Worm (Caenorhabditis elegans) whole organism, L2 larva: Measurements from ENCODE around the gene nhr-71.
A peak's percentile ranks its signal among the peaks of the same experiment; 100 is the strongest.

ENCODE experiments used
- C34F6.9 ChIP-seq: fragments of 150-350 bp; optimal IDR thresholded peaks from 2 replicates; lab custom pipeline; 2014; ENCODE audit warnings: missing biosample characterization, missing genetic modification characterization
- F13H6.1 ChIP-seq: sonication (generic microtip); optimal IDR thresholded peaks from 2 replicates; lab custom pipeline; 2016; ENCODE audit warnings: missing genetic modification characterization, missing compliant biosample characterization
- R02D3.7 ChIP-seq: fragments of 150-350 bp; optimal IDR thresholded peaks from 2 replicates; lab custom pipeline; 2014; ENCODE audit warnings: missing biosample characterization, missing genetic modification characterization
- Y55F3AM.14 ChIP-seq: fragments of 200-800 bp; sonication (Bioruptor generic); optimal IDR thresholded peaks from 2 replicates; lab custom pipeline; 2018; ENCODE audit warnings: mild to moderate bottlenecking, missing genetic modification characterization, missing compliant biosample characterization
- alr-1 ChIP-seq: fragments of 150-350 bp; optimal IDR thresholded peaks from 2 replicates; lab custom pipeline; 2014; ENCODE audit warnings: missing biosample characterization, missing genetic modification characterization
- aly-2 ChIP-seq: fragments of 150-350 bp; optimal IDR thresholded peaks from 2 replicates; lab custom pipeline; 2014; ENCODE audit warnings: missing biosample characterization, missing genetic modification characterization
- ama-1 ChIP-seq: fragments of 150-350 bp; optimal IDR thresholded peaks from 2 replicates; lab custom pipeline; 2018; ENCODE audit warnings: inconsistent platforms
- blmp-1 ChIP-seq: sonication (generic microtip); optimal IDR thresholded peaks from 2 replicates; lab custom pipeline; 2017; ENCODE audit warnings: missing genetic modification characterization, mild to moderate bottlenecking, missing compliant biosample characterization, antibody characterized with exemption, moderate library complexity; ENCODE audit not compliant: insufficient read depth
- ceh-16 ChIP-seq: fragments of 150-350 bp; optimal IDR thresholded peaks from 2 replicates; lab custom pipeline; 2014; ENCODE audit warnings: missing biosample characterization, missing genetic modification characterization
- crh-2 ChIP-seq: sonication (generic microtip); optimal IDR thresholded peaks from 2 replicates; lab custom pipeline; 2017; ENCODE audit warnings: missing biosample characterization, missing genetic modification characterization
- egl-27 ChIP-seq: sonication (generic microtip); optimal IDR thresholded peaks from 3 replicates; lab custom pipeline; 2017; ENCODE audit warnings: missing biosample characterization, missing genetic modification reagents, missing genetic modification characterization
- elt-1 ChIP-seq: fragments of 150-350 bp; optimal IDR thresholded peaks from 2 replicates; lab custom pipeline; 2014; ENCODE audit warnings: missing biosample characterization, missing genetic modification characterization
- elt-3 ChIP-seq: sonication (generic microtip); optimal IDR thresholded peaks from 2 replicates; lab custom pipeline; 2017; ENCODE audit warnings: missing biosample characterization, missing genetic modification characterization
- fos-1 ChIP-seq: fragments of 150-350 bp; optimal IDR thresholded peaks from 2 replicates; lab custom pipeline; 2014; ENCODE audit warnings: missing biosample characterization, missing genetic modification characterization
- gmeb-1 ChIP-seq: fragments of 150-350 bp; optimal IDR thresholded peaks from 2 replicates; lab custom pipeline; 2014; ENCODE audit warnings: missing biosample characterization, missing genetic modification characterization
- lin-11 ChIP-seq: fragments of 150-350 bp; sonication (generic microtip); optimal IDR thresholded peaks from 2 replicates; lab custom pipeline; 2014; ENCODE audit warnings: missing biosample characterization, missing genetic modification characterization, inconsistent platforms, mixed read lengths
- lin-13 ChIP-seq: fragments of 150-350 bp; optimal IDR thresholded peaks from 2 replicates; lab custom pipeline; 2014; ENCODE audit warnings: missing biosample characterization, missing genetic modification reagents, missing genetic modification characterization
- lin-39 ChIP-seq: fragments of 150-350 bp; optimal IDR thresholded peaks from 2 replicates; lab custom pipeline; 2014; ENCODE audit warnings: missing biosample characterization, missing genetic modification reagents, missing genetic modification characterization
- lsy-2 ChIP-seq, 2 experiments: fragments of 150-350 bp in 1 of 2; sonication (generic microtip) in 1 of 2; optimal IDR thresholded peaks; 2 replicates each; lab custom pipeline; 2014 to 2017; ENCODE audit warnings: missing biosample characterization in 2 of 2, missing genetic modification characterization in 2 of 2
- mab-5 ChIP-seq: fragments of 150-350 bp; optimal IDR thresholded peaks from 2 replicates; lab custom pipeline; 2014; ENCODE audit warnings: missing biosample characterization, missing genetic modification characterization
- mdl-1 ChIP-seq, 2 experiments: fragments of 150-350 bp in 1 of 2; sonication (generic microtip) in 1 of 2; optimal IDR thresholded peaks; 2 replicates each; lab custom pipeline; 2017; ENCODE audit warnings: missing biosample characterization in 2 of 2, missing genetic modification characterization in 2 of 2
- nhr-10 ChIP-seq: sonication (generic microtip); optimal IDR thresholded peaks from 2 replicates; lab custom pipeline; 2017; ENCODE audit warnings: missing biosample characterization, missing genetic modification characterization
- nhr-11 ChIP-seq: fragments of 150-350 bp; optimal IDR thresholded peaks from 2 replicates; lab custom pipeline; 2014; ENCODE audit warnings: missing biosample characterization, missing genetic modification characterization
- nhr-12 ChIP-seq: fragments of 150-350 bp; optimal IDR thresholded peaks from 2 replicates; lab custom pipeline; 2014; ENCODE audit warnings: missing biosample characterization, missing genetic modification characterization
- nhr-129 ChIP-seq: fragments of 150-350 bp; optimal IDR thresholded peaks from 2 replicates; lab custom pipeline; 2014; ENCODE audit warnings: missing biosample characterization, missing genetic modification characterization
- nhr-21 ChIP-seq: fragments of 150-350 bp; optimal IDR thresholded peaks from 2 replicates; lab custom pipeline; 2014; ENCODE audit warnings: missing biosample characterization, missing genetic modification characterization
- nhr-25 ChIP-seq: fragments of 150-350 bp; sonication (generic microtip); optimal IDR thresholded peaks from 3 replicates; lab custom pipeline; 2014; ENCODE audit warnings: missing biosample characterization, missing genetic modification characterization
- nhr-6 ChIP-seq: fragments of 150-350 bp; optimal IDR thresholded peaks from 2 replicates; lab custom pipeline; 2014; ENCODE audit warnings: missing biosample characterization, missing genetic modification characterization
- nhr-77 ChIP-seq: fragments of 150-350 bp; optimal IDR thresholded peaks from 2 replicates; lab custom pipeline; 2014; ENCODE audit warnings: missing biosample characterization, missing genetic modification characterization
- peb-1 ChIP-seq: fragments of 150-350 bp; optimal IDR thresholded peaks from 2 replicates; lab custom pipeline; 2014; ENCODE audit warnings: missing biosample characterization, missing genetic modification characterization
- sem-4 ChIP-seq: fragments of 150-350 bp; optimal IDR thresholded peaks from 2 replicates; lab custom pipeline; 2014; ENCODE audit warnings: missing biosample characterization, missing genetic modification reagents, missing genetic modification characterization
- skn-1 ChIP-seq: sonication (generic microtip); optimal IDR thresholded peaks from 2 replicates; lab custom pipeline; 2017; ENCODE audit warnings: missing biosample characterization, missing genetic modification characterization
- sma-9 ChIP-seq, 2 experiments: fragments of 150-350 bp in 1 of 2; sonication (generic microtip) in 1 of 2; optimal IDR thresholded peaks; 2 replicates each; lab custom pipeline; 2014 to 2016; ENCODE audit warnings: missing genetic modification characterization in 2 of 2, mild to moderate bottlenecking in 1 of 2, missing biosample characterization in 1 of 2, missing compliant biosample characterization in 1 of 2, missing genetic modification reagents in 1 of 2, moderate library complexity in 1 of 2
- snpc-4 ChIP-seq: fragments of 150-350 bp; optimal IDR thresholded peaks from 2 replicates; lab custom pipeline; 2014; ENCODE audit warnings: missing biosample characterization, missing genetic modification characterization
- unc-39 ChIP-seq: fragments of 150-350 bp; optimal IDR thresholded peaks from 2 replicates; lab custom pipeline; 2014; ENCODE audit warnings: missing biosample characterization, missing genetic modification characterization
- unc-55 ChIP-seq: fragments of 150-350 bp; sonication (generic microtip); optimal IDR thresholded peaks from 3 replicates; lab custom pipeline; 2014; ENCODE audit warnings: missing biosample characterization, missing genetic modification reagents, missing genetic modification characterization
- unc-62 ChIP-seq: fragments of 150-350 bp; optimal IDR thresholded peaks from 2 replicates; lab custom pipeline; 2014; ENCODE audit warnings: missing biosample characterization, missing genetic modification reagents, missing genetic modification characterization
- zag-1 ChIP-seq: fragments of 150-350 bp; optimal IDR thresholded peaks from 2 replicates; lab custom pipeline; 2014; ENCODE audit warnings: missing biosample characterization, missing genetic modification characterization
- ztf-1 ChIP-seq: fragments of 200-800 bp; sonication (Bioruptor generic); conservative IDR thresholded peaks from 2 replicates; pipeline ENCODE4 v1.3.6; 2022; ENCODE audit warnings: missing genetic modification characterization, missing compliant biosample characterization
- ztf-11 ChIP-seq: sonication (generic microtip); optimal IDR thresholded peaks from 2 replicates; lab custom pipeline; 2017; ENCODE audit warnings: missing biosample characterization, missing genetic modification characterization
- ztf-4 ChIP-seq: fragments of 150-350 bp; optimal IDR thresholded peaks from 2 replicates; lab custom pipeline; 2014; ENCODE audit warnings: missing biosample characterization, missing genetic modification characterization

Gene nhr-71

ce11 chrX:13759676-13760447 is 12.7 kb downstream of the nhr-71 start, which contains the start of gene cest-13:
TSS of gene cest-13 (plus strand) at chrX:13760237.
- TF ChIP-seq fos-1 (tag; lab: Kevin White, UChicago) (peak; percentile 35), sma-9 (GFP tag; optimal IDR thresholded peaks at IDR 0.05; lab: Kevin White, UChicago) (peak; percentile 67), sma-9 (tag; optimal IDR thresholded peaks at IDR 0.05; lab: Kevin White, UChicago) (no peak), lin-39 (tag; lab: Kevin White, UChicago) (no peak), crh-2 (tag; lab: Kevin White, UChicago) (peak; percentile 44)

- TF ChIP-seq nhr-21 (tag; lab: Kevin White, UChicago) (no peak), sem-4 (tag; lab: Kevin White, UChicago) (no peak), ztf-1 (no peak), lin-39 (tag; lab: Kevin White, UChicago) (no peak), fos-1 (tag; lab: Kevin White, UChicago) (peak; percentile 11), ceh-16 (tag; lab: Kevin White, UChicago) (no peak), crh-2 (tag; lab: Kevin White, UChicago) (no peak), R02D3.7 (tag; lab: Kevin White, UChicago) (no peak), peb-1 (tag; lab: Kevin White, UChicago) (no peak), unc-39 (no peak), sma-9 (GFP tag; optimal IDR thresholded peaks at IDR 0.05; lab: Kevin White, UChicago) (peak; percentile 10), sma-9 (tag; optimal IDR thresholded peaks at IDR 0.05; lab: Kevin White, UChicago) (no peak), nhr-129 (tag; lab: Kevin White, UChicago) (no peak), lin-13 (no peak), nhr-6 (no peak)
- TF ChIP-seq, all 48 proteins: peak for 2
Measured at ce11 chrX:13767282-13767681, 20.2 kb downstream of the nhr-71 start.

ce11 chrX:13768562-13768961 is 21.4 kb downstream of the nhr-71 start:
- TF ChIP-seq elt-1 (tag; lab: Kevin White, UChicago): no peak
- TF ChIP-seq crh-2 (tag; lab: Kevin White, UChicago): peak; percentile 84
- peak; percentile 17 to 72 for TF ChIP-seq lsy-2 (tag; optimal IDR thresholded peaks at IDR 0.05; lab: Kevin White, UChicago)
- peak; percentile 80 for TF ChIP-seq sma-9 (GFP tag; optimal IDR thresholded peaks at IDR 0.05; lab: Kevin White, UChicago)
- TF ChIP-seq sma-9 (tag; optimal IDR thresholded peaks at IDR 0.05; lab: Kevin White, UChicago): no peak
- peak in 1 of 2 experiments; percentile 42 for TF ChIP-seq mdl-1 (tag; optimal IDR thresholded peaks at IDR 0.05; lab: Kevin White, UChicago)
- TF ChIP-seq zag-1 (tag; lab: Kevin White, UChicago): peak; percentile 80
- TF ChIP-seq ama-1 (lab: Kevin White, UChicago): peak; percentile 27
- no peak for TF ChIP-seq aly-2 (tag; lab: Kevin White, UChicago)
- TF ChIP-seq sem-4 (tag; lab: Kevin White, UChicago): peak; percentile 14
- TF ChIP-seq lin-13: peak; percentile 36
- peak; percentile 48 for TF ChIP-seq F13H6.1 (tag; lab: Kevin White, UChicago)
- no peak for TF ChIP-seq blmp-1
- TF ChIP-seq nhr-25 (tag; lab: Kevin White, UChicago): no peak
- TF ChIP-seq nhr-10 (tag; lab: Kevin White, UChicago): no peak
- TF ChIP-seq unc-62 (GFP tag; lab: Kevin White, UChicago): no peak
- no peak for TF ChIP-seq nhr-11 (tag; lab: Kevin White, UChicago)
- no peak for TF ChIP-seq nhr-12 (tag; lab: Kevin White, UChicago)
- peak; percentile 50 for TF ChIP-seq nhr-21 (tag; lab: Kevin White, UChicago)
- no peak for TF ChIP-seq nhr-77 (tag; lab: Kevin White, UChicago)
- TF ChIP-seq nhr-6: peak; percentile 54
- TF ChIP-seq C34F6.9 (tag; lab: Kevin White, UChicago): peak; percentile 65
- peak; percentile 29 for TF ChIP-seq lin-11
- no peak for TF ChIP-seq elt-3 (tag; lab: Kevin White, UChicago)
- no peak for TF ChIP-seq snpc-4 (tag; lab: Kevin White, UChicago)
- TF ChIP-seq unc-39: no peak
- TF ChIP-seq mab-5 (tag; lab: Kevin White, UChicago): no peak
- no peak for TF ChIP-seq alr-1 (tag; lab: Kevin White, UChicago)
- peak; percentile 95 for TF ChIP-seq unc-55
- peak; percentile 35 for TF ChIP-seq nhr-129 (tag; lab: Kevin White, UChicago)
- TF ChIP-seq ztf-11 (tag; lab: Kevin White, UChicago): no peak
- no peak for TF ChIP-seq R02D3.7 (tag; lab: Kevin White, UChicago)
- TF ChIP-seq gmeb-1 (tag; lab: Kevin White, UChicago): no peak
- TF ChIP-seq Y55F3AM.14 (GFP tag; lab: Kevin White, UChicago): peak; percentile 37
- TF ChIP-seq ztf-4 (tag; lab: Kevin White, UChicago): peak; percentile 47
- TF ChIP-seq skn-1 (tag; lab: Kevin White, UChicago): no peak
- TF ChIP-seq egl-27: peak; percentile 71
